Fruit fly (Drosophila melanogaster) whole organism, embryonic: ENCODE results near the gene CG11342.

Experiments
- Ada2b ChIP-seq: fragments of 200-800 bp; sonication (Bioruptor generic); IDR thresholded peaks from 2 replicates; pipeline ENCODE4 v1.3.6; 2022; ENCODE audit warnings: missing biosample characterization, missing genetic modification characterization
- B-H2 ChIP-seq: fragments of 200-800 bp; sonication (Bioruptor generic); optimal IDR thresholded peaks from 2 replicates; lab custom pipeline; 2018; ENCODE audit warnings: missing biosample characterization, mild to moderate bottlenecking, missing genetic modification characterization
- BtbVII ChIP-seq: fragments of 200-800 bp; sonication (Bioruptor generic); optimal IDR thresholded peaks from 3 replicates; lab custom pipeline; 2017; ENCODE audit warnings: missing biosample characterization, mild to moderate bottlenecking, missing genetic modification characterization
- CG12769 ChIP-seq: fragments of 200-800 bp; sonication (Bioruptor generic); optimal IDR thresholded peaks from 2 replicates; lab custom pipeline; 2019; ENCODE audit warnings: missing biosample characterization, mild to moderate bottlenecking, missing genetic modification characterization, moderate library complexity
- CG13424 ChIP-seq: fragments of 200-800 bp; sonication (Bioruptor generic); optimal IDR thresholded peaks from 2 replicates; lab custom pipeline; 2019; ENCODE audit warnings: missing biosample characterization, mild to moderate bottlenecking, missing genetic modification characterization, moderate library complexity
- CG1647 ChIP-seq: fragments of 200-800 bp; sonication (Bioruptor generic); optimal IDR thresholded peaks from 3 replicates; lab custom pipeline; 2016; ENCODE audit warnings: missing biosample characterization, missing genetic modification characterization
- CG30431 ChIP-seq: fragments of 200-800 bp; sonication (Bioruptor generic); optimal IDR thresholded peaks from 2 replicates; lab custom pipeline; 2017; ENCODE audit warnings: missing biosample characterization, missing genetic modification characterization
- CG32772 ChIP-seq: fragments of 200-800 bp; sonication (Bioruptor generic); IDR thresholded peaks from 2 replicates; pipeline ENCODE4 v1.3.6; 2022; ENCODE audit warnings: missing biosample characterization, missing genetic modification characterization
- CG34422 ChIP-seq: fragments of 200-800 bp; sonication (Bioruptor generic); IDR thresholded peaks from 3 replicates; pipeline ENCODE4 v1.3.6; 2022; ENCODE audit warnings: missing biosample characterization, missing genetic modification characterization
- CG5953 ChIP-seq: fragments of 200-800 bp; sonication (Bioruptor generic); IDR thresholded peaks from 2 replicates; pipeline ENCODE4 v1.3.6; 2022; ENCODE audit warnings: missing biosample characterization, missing genetic modification characterization
- CG6175 ChIP-seq: fragments of 200-800 bp; sonication (Bioruptor generic); IDR thresholded peaks from 3 replicates; pipeline ENCODE4 v1.3.6; 2022; ENCODE audit warnings: missing biosample characterization, missing genetic modification characterization
- CrebB ChIP-seq: fragments of 200-800 bp; sonication (Bioruptor generic); optimal IDR thresholded peaks from 3 replicates; lab custom pipeline; 2018; ENCODE audit warnings: missing biosample characterization, mild to moderate bottlenecking, missing genetic modification characterization
- Dbx ChIP-seq: fragments of 200-800 bp; sonication (Bioruptor generic); IDR thresholded peaks from 3 replicates; pipeline ENCODE4 v1.3.6; 2022; ENCODE audit warnings: missing biosample characterization, missing genetic modification characterization
- Deaf1 ChIP-seq: fragments of 200-800 bp; optimal IDR thresholded peaks from 3 replicates; lab custom pipeline; 2019; ENCODE audit warnings: missing biosample characterization, mild to moderate bottlenecking, missing genetic modification characterization, moderate library complexity
- E2f1 ChIP-seq: fragments of 200-800 bp; sonication (Bioruptor generic); IDR thresholded peaks from 2 replicates; pipeline ENCODE4 v1.3.6; 2022; ENCODE audit warnings: missing biosample characterization, missing genetic modification characterization
- GATAe ChIP-seq: fragments of 200-800 bp; sonication (Bioruptor generic); conservative IDR thresholded peaks from 2 replicates; pipeline ENCODE4 v1.3.6; 2022; ENCODE audit warnings: missing biosample characterization, missing genetic modification characterization
- H2.0 ChIP-seq: fragments of 200-800 bp; sonication (Bioruptor generic); IDR thresholded peaks from 2 replicates; pipeline ENCODE4 v1.3.6; 2022; ENCODE audit warnings: missing biosample characterization, missing genetic modification characterization
- HLH3B ChIP-seq: fragments of 200-800 bp; sonication (Bioruptor generic); IDR thresholded peaks from 2 replicates; pipeline ENCODE4 v1.3.6; 2022; ENCODE audit warnings: missing biosample characterization, missing genetic modification characterization
- Nf-YC ChIP-seq: fragments of 200-800 bp; optimal IDR thresholded peaks from 3 replicates; lab custom pipeline; 2019; ENCODE audit warnings: missing biosample characterization, mild to moderate bottlenecking, missing genetic modification characterization, moderate library complexity
- NfI ChIP-seq: fragments of 200-800 bp; sonication (Bioruptor generic); optimal IDR thresholded peaks from 3 replicates; lab custom pipeline; 2018; ENCODE audit warnings: missing biosample characterization, mild to moderate bottlenecking, missing genetic modification characterization, moderate library complexity
- Ptx1 ChIP-seq: fragments of 200-800 bp; sonication (Bioruptor generic); IDR thresholded peaks from 2 replicates; pipeline ENCODE4 v1.3.6; 2022; ENCODE audit warnings: missing biosample characterization, missing genetic modification characterization
- Sry-δ ChIP-seq: fragments of 200-800 bp; sonication (Bioruptor generic); optimal IDR thresholded peaks from 2 replicates; lab custom pipeline; 2016; ENCODE audit warnings: missing biosample characterization, missing genetic modification characterization
- abd-A ChIP-seq: fragments of 200-800 bp; sonication (Bioruptor generic); optimal IDR thresholded peaks from 3 replicates; lab custom pipeline; 2019; ENCODE audit warnings: missing biosample characterization, mild to moderate bottlenecking, missing genetic modification characterization, moderate library complexity
- caup ChIP-seq: fragments of 200-800 bp; sonication (Bioruptor generic); optimal IDR thresholded peaks from 3 replicates; lab custom pipeline; 2017; ENCODE audit warnings: missing biosample characterization, mild to moderate bottlenecking, missing genetic modification characterization, moderate library complexity; ENCODE audit not compliant: severe bottlenecking
- chm ChIP-seq: fragments of 200-800 bp; sonication (Bioruptor generic); IDR thresholded peaks from 2 replicates; pipeline ENCODE4 v1.3.6; 2022; ENCODE audit warnings: missing biosample characterization, missing genetic modification characterization
- ci ChIP-seq: fragments of 200-800 bp; sonication (Bioruptor generic); IDR thresholded peaks from 3 replicates; pipeline ENCODE4 v1.3.6; 2022; ENCODE audit warnings: missing biosample characterization, missing genetic modification characterization
- crp ChIP-seq, 2 experiments: fragments of 200-800 bp; sonication (Bioruptor generic); optimal IDR thresholded peaks; 2 replicates in 1 of 2; 3 replicates in 1 of 2; lab custom pipeline; 2017; ENCODE audit warnings: missing biosample characterization in 2 of 2, missing genetic modification characterization in 2 of 2, mild to moderate bottlenecking in 1 of 2, moderate library complexity in 1 of 2
- gro ChIP-seq: fragments of 200-800 bp; sonication (Bioruptor generic); optimal IDR thresholded peaks from 2 replicates; lab custom pipeline; 2016; ENCODE audit warnings: missing biosample characterization, missing genetic modification characterization
- insv ChIP-seq, 2 experiments: fragments of 200-800 bp; sonication (Bioruptor generic); optimal IDR thresholded peaks; 3 replicates each; lab custom pipeline; 2016 to 2018; ENCODE audit warnings: missing biosample characterization in 2 of 2, missing genetic modification characterization in 2 of 2
- lab ChIP-seq: fragments of 200-800 bp; sonication (Bioruptor generic); optimal IDR thresholded peaks from 3 replicates; lab custom pipeline; 2017; ENCODE audit warnings: missing biosample characterization, missing genetic modification characterization, mild to moderate bottlenecking, moderate library complexity, missing genetic modification reagents
- lov ChIP-seq, 2 experiments: fragments of 200-800 bp in 1 of 2; fragments of >200 bp in 1 of 2; sonication (Bioruptor generic) in 1 of 2; IDR thresholded peaks in 1 of 2; optimal IDR thresholded peaks in 1 of 2; 2 replicates in 1 of 2; 3 replicates in 1 of 2; pipeline versions ENCODE4 v1.3.6 to Lab custom; 2017 to 2022; ENCODE audit warnings: missing biosample characterization in 1 of 2, missing genetic modification characterization in 1 of 2
- mld ChIP-seq: fragments of 200-800 bp; sonication (Bioruptor generic); IDR thresholded peaks from 3 replicates; pipeline ENCODE4 v1.3.6; 2022; ENCODE audit warnings: missing biosample characterization, missing genetic modification characterization; ENCODE audit not compliant: partially characterized antibody
- sens ChIP-seq: fragments of 200-800 bp; sonication (Bioruptor generic); peaks from one replicate; lab custom pipeline; 2016; ENCODE audit warnings: missing biosample characterization, missing genetic modification characterization
- shn ChIP-seq: fragments of 200-800 bp; sonication (Bioruptor generic); optimal IDR thresholded peaks from 3 replicates; lab custom pipeline; 2016; ENCODE audit warnings: missing biosample characterization, missing genetic modification characterization
- slbo ChIP-seq: fragments of 200-800 bp; sonication (Bioruptor generic); IDR thresholded peaks from 2 replicates; pipeline ENCODE4 v1.3.6; 2022; ENCODE audit warnings: missing biosample characterization, missing genetic modification characterization
- sna ChIP-seq: fragments of 200-800 bp; sonication (Bioruptor generic); IDR thresholded peaks from 2 replicates; pipeline ENCODE4 v1.3.6; 2022; ENCODE audit warnings: missing biosample characterization, missing genetic modification characterization; ENCODE audit not compliant: partially characterized antibody
- so ChIP-seq: fragments of 200-800 bp; sonication (Bioruptor generic); IDR thresholded peaks from 3 replicates; pipeline ENCODE4 v1.3.6; 2022; ENCODE audit warnings: missing biosample characterization, missing genetic modification characterization
- sqz ChIP-seq: fragments of 200-800 bp; sonication (Bioruptor generic); optimal IDR thresholded peaks from 3 replicates; lab custom pipeline; 2018; ENCODE audit warnings: missing biosample characterization, mild to moderate bottlenecking, missing genetic modification characterization
- ssp ChIP-seq: fragments of 200-800 bp; sonication (Bioruptor generic); IDR thresholded peaks from 2 replicates; pipeline ENCODE4 v1.3.6; 2022; ENCODE audit warnings: missing biosample characterization, missing genetic modification characterization

CG11342 gene

DNA sequence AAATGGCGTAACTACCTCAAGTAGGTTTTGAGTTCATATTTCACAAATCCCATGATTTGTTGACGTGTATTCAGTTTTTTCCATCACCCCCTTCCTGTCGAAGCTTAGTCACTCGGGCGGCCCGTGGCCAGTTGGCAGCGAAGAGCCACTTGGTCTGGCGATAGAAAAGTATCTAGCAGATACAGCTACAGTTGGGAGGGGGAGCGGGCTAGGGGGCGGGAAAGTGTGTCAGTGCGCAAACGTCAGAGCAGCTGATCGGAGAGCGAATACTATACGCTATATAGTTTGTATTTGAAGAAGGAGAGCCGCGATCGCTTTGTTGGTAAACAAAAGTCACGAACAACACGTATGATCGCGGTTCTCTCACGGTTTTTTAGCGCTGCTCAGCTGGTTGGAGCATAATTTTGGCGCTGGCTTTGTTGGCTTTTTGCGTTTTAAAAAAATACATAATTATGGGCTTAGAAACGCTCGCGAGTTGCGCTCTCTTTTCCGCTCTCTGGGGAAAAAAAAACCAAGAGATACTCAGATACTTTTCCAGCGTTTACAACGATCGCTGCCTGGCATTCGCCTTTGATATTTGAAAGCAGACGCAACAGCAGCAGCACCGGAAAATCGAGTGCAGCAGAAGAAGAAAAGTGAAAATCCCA, 46.7 kb upstream of the CG11342 start (continued):
- TF ChIP-seq Dbx (GFP tag; lab: Robert Waterston, UW) = peak; percentile 51; the same call in 1 of the 3 replicates
- TF ChIP-seq shn (GFP tag; lab: Kevin White, UChicago) = peak; percentile 49
- no peak for TF ChIP-seq NfI (GFP tag; lab: Kevin White, UChicago)
- peak; percentile 48; the same call in 1 of the 3 replicates for TF ChIP-seq CG34422 (GFP tag; lab: Robert Waterston, UW)
- TF ChIP-seq Deaf1 = peak; percentile 47
- TF ChIP-seq CG6175 (GFP tag; lab: Robert Waterston, UW) = 0 out of 3 replicates have a peak, but pooled peaks have one; percentile 46
- peak; percentile 30 for TF ChIP-seq Nf-YC (tag; lab: Kevin White, UChicago)
- TF ChIP-seq B-H2 (GFP tag; lab: Kevin White, UChicago) = peak; percentile 63
- TF ChIP-seq sna = peak; percentile 55; the same call in 1 of the 2 replicates
- peak; percentile 11 for TF ChIP-seq BtbVII
- TF ChIP-seq sens (GFP tag; lab: Kevin White, UChicago) = peak; percentile 83
- 0 out of 2 replicates have a peak, but pooled peaks have one; percentile 31 for TF ChIP-seq E2f1
- TF ChIP-seq slbo = peak; percentile 82
- TF ChIP-seq CG13424 (tag; lab: Kevin White, UChicago) = no peak
- no peak for TF ChIP-seq GATAe (GFP tag; lab: Robert Waterston, UW)
- TF ChIP-seq CG1647 (GFP tag; lab: Kevin White, UChicago) = no peak
- peak; percentile 63 for TF ChIP-seq abd-A (tag; lab: Kevin White, UChicago)
- TF ChIP-seq CG30431 (GFP tag; lab: Kevin White, UChicago) = no peak
- TF ChIP-seq sqz = peak; percentile 35
- no peak for TF ChIP-seq Sry-δ
- TF ChIP-seq CrebB (tag; lab: Kevin White, UChicago) = peak; percentile 46
- TF ChIP-seq ssp (GFP tag; lab: Robert Waterston, UW) = no peak
- 0 out of 2 replicates have a peak, but pooled peaks have one; percentile 17 for TF ChIP-seq CG5953 (GFP tag; lab: Robert Waterston, UW)
- peak; percentile 88 for TF ChIP-seq CG12769 (tag; lab: Kevin White, UChicago)
- no peak for TF ChIP-seq mld
- no peak for TF ChIP-seq insv (GFP tag; optimal IDR thresholded peaks at IDR 0.05; lab: Kevin White, UChicago)
- 0 out of 2 replicates have a peak, but pooled peaks have one; percentile 5 for TF ChIP-seq H2.0
- TF ChIP-seq lov (optimal IDR thresholded peaks at IDR 0.05; lab: Kevin White, UChicago) = no peak
- TF ChIP-seq lov (GFP tag; IDR thresholded peaks at IDR 0.05; lab: Robert Waterston, UW) = peak; percentile 10; the same call in 1 of the 3 replicates
- TF ChIP-seq caup = no peak
- 0 out of 2 replicates have a peak, but pooled peaks have one; percentile 7 for TF ChIP-seq HLH3B (GFP tag; lab: Robert Waterston, UW)
- peak; percentile 42; the same call in 1 of the 2 replicates for TF ChIP-seq chm (GFP tag; lab: Robert Waterston, UW)
- TF ChIP-seq so (GFP tag; lab: Robert Waterston, UW) = 0 out of 3 replicates have a peak, but pooled peaks have one; percentile 26
- peak; percentile 63 for TF ChIP-seq lab (GFP tag; lab: Kevin White, UChicago)
- peak; percentile 28 for TF ChIP-seq gro (GFP tag; lab: Kevin White, UChicago)
- TF ChIP-seq crp (GFP tag; optimal IDR thresholded peaks at IDR 0.05; lab: Kevin White, UChicago) = peak in 1 of 2 experiments; percentile 77
- TF ChIP-seq Ada2b (GFP tag; lab: Robert Waterston, UW) = peak; percentile 37; the same call in 1 of the 2 replicates
- peak; percentile 38; the same call in 1 of the 2 replicates for TF ChIP-seq CG32772
- peak; percentile 56; the same call in 1 of the 3 replicates for TF ChIP-seq ci (GFP tag; lab: Robert Waterston, UW)
- TF ChIP-seq Ptx1 (GFP tag; lab: Robert Waterston, UW) = peak; percentile 36; the same call in 1 of the 2 replicates
- TF ChIP-seq, all 482 proteins: peak for 97
